Fruit fly (Drosophila melanogaster): ENCODE data around the gene CG43235.

The CG43235 gene

DNA sequence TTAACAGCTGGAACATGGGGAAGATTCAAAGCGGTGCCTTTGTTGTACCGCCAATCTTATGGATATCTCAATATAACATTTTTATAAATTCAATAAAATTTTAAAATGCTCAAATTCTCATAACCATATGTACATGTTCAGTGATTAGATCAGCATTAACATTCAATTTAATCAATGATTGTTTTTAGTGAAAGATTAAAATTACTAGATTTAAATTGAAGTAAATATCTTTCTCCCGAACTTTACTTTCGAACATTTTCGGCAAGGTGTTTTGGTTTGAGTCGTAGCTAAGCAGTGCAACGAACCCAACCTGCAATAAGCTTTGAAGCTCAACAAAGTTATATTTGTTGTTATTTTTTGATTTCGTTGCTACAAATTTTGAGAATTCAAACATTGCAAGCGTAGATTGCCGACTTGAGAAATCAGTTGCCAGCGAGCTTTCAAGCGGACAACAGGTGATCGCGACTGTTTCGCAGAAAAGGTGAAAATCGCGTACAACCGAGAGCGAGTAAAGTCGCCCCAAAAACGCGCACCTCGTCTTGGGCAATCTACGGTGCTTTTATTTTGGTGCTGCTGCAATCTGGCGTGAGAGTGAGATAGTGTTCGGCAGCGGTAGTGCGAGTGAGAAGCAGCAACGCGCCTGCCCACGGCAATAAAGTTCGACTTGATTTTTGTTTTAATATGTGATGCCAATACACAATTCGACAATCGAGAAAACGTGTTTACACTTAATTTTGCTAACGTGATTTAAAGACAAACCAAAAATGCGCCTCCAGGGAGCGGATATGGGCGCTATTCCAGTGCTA lies 9.8 kb downstream of the CG43235 start, which contains the start of gene Tep3 (continued):
- TF ChIP-seq tio (GFP tag; optimal IDR thresholded peaks at IDR 0.05) (peak; percentile 18), Xbp1 (GFP tag; optimal IDR thresholded peaks at IDR 0.05) (peak; percentile 28), Atf3 (GFP tag; optimal IDR thresholded peaks at IDR 0.05) (peak; percentile 1), dan (GFP tag; IDR thresholded peaks at IDR 0.05) (no peak), CG12299 (tag; optimal IDR thresholded peaks at IDR 0.05) (peak; percentile 15), pho (GFP tag; optimal IDR thresholded peaks at IDR 0.05) (peak; percentile 27), CG7786 (GFP tag; optimal IDR thresholded peaks at IDR 0.05) (peak; percentile 22), CG13624 (GFP tag; optimal IDR thresholded peaks at IDR 0.05) (peak; percentile 20), az2 (GFP tag; optimal IDR thresholded peaks at IDR 0.05) (peak; percentile 4), CG13287 (GFP tag; IDR thresholded peaks at IDR 0.05; ENCODE audit: partially characterized antibody) (peak; percentile 31; the same call in 1 of the 2 replicates), CG15601 (tag; optimal IDR thresholded peaks at IDR 0.05) (peak; percentile 23), Kr (GFP tag; optimal IDR thresholded peaks at IDR 0.05) (no peak), CG18619 (GFP tag; optimal IDR thresholded peaks at IDR 0.05) (peak; percentile 7), CG14965 (GFP tag; optimal IDR thresholded peaks at IDR 0.05; ENCODE audit: borderline replicate concordance) (no peak), bbx (GFP tag; IDR thresholded peaks at IDR 0.05; ENCODE audit: partially characterized antibody) (peak; percentile 26; the same call in 1 of the 2 replicates), Poxn (GFP tag; IDR thresholded peaks at IDR 0.05) (no peak), esg (GFP tag; conservative IDR thresholded peaks at IDR 0.05) (no peak), lilli (GFP tag; optimal IDR thresholded peaks at IDR 0.05) (peak; percentile 61), slbo (GFP tag; IDR thresholded peaks at IDR 0.05) (peak; percentile 43; the same call in 1 of the 2 replicates), CG4424 (GFP tag; optimal IDR thresholded peaks at IDR 0.05) (peak; percentile 46), CG18599 (GFP tag; optimal IDR thresholded peaks at IDR 0.05) (peak; percentile 36), CG10209 (GFP tag; optimal IDR thresholded peaks at IDR 0.05) (peak; percentile 31), Awh (GFP tag; IDR thresholded peaks at IDR 0.05) (0 out of 2 replicates have a peak, but pooled peaks have one; percentile 29), CG18764 (GFP tag; optimal IDR thresholded peaks at IDR 0.05) (no peak), CG10654 (GFP tag; optimal IDR thresholded peaks at IDR 0.05) (no peak), prd (optimal IDR thresholded peaks at IDR 0.05) (no peak), prd (GFP tag; IDR thresholded peaks at IDR 0.05) (0 out of 3 replicates have a peak, but pooled peaks have one; percentile 37), HLH54F (GFP tag; optimal IDR thresholded peaks at IDR 0.05) (peak; percentile 33), Ada2b (GFP tag; IDR thresholded peaks at IDR 0.05) (peak; percentile 23; the same call in 1 of the 2 replicates), CG6791 (GFP tag; IDR thresholded peaks at IDR 0.05; ENCODE audit: partially characterized antibody) (no peak), Deaf1 (tag; optimal IDR thresholded peaks at IDR 0.05) (peak; percentile 25), CG2199 (GFP tag; IDR thresholded peaks at IDR 0.05) (peak; percentile 24; the same call in 1 of the 3 replicates), Rfx (GFP tag; IDR thresholded peaks at IDR 0.05) (0 out of 2 replicates have a peak, but pooled peaks have one; percentile 59), row (GFP tag; IDR thresholded peaks at IDR 0.05) (peak; percentile 38; the same call in 1 of the 3 replicates), Blimp-1 (GFP tag; optimal IDR thresholded peaks at IDR 0.05) (peak; percentile 27), Ets97D (GFP tag; optimal IDR thresholded peaks at IDR 0.05) (peak; percentile 17), Optix (GFP tag; IDR thresholded peaks at IDR 0.05) (no peak), CG4282 (GFP tag; optimal IDR thresholded peaks at IDR 0.05) (no peak), hth (optimal IDR thresholded peaks at IDR 0.05) (no peak), odd (GFP tag; optimal IDR thresholded peaks at IDR 0.05) (no peak), CG30403 (GFP tag; optimal IDR thresholded peaks at IDR 0.05) (peak; percentile 29), Lhr (GFP tag; optimal IDR thresholded peaks at IDR 0.05) (peak; percentile 29), Sox102F (GFP tag; optimal IDR thresholded peaks at IDR 0.05) (peak; percentile 56), mld (GFP tag; IDR thresholded peaks at IDR 0.05; ENCODE audit: partially characterized antibody) (no peak), stwl (tag; optimal IDR thresholded peaks at IDR 0.05) (peak; percentile 0), ftz-f1 (GFP tag; optimal IDR thresholded peaks at IDR 0.05) (no peak), CrebB (tag; optimal IDR thresholded peaks at IDR 0.05) (peak; percentile 23), ap (GFP tag; IDR thresholded peaks at IDR 0.05) (no peak), CG10979 (tag; optimal IDR thresholded peaks at IDR 0.05) (no peak)
